Worm (Caenorhabditis elegans) whole organism, L4/young adult: ENCODE data around the gene F10E9.7.

ENCODE experiments used
- W03F9.2 ChIP-seq: fragments of 150-350 bp; optimal IDR thresholded peaks from 2 replicates; lab custom pipeline; 2014; ENCODE audit warnings: missing biosample characterization, missing genetic modification characterization
- dao-5 ChIP-seq: sonication (generic microtip); optimal IDR thresholded peaks from 2 replicates; lab custom pipeline; 2016; ENCODE audit warnings: missing genotype, missing genetic modification characterization, moderate library complexity, missing compliant biosample characterization

DNA sequence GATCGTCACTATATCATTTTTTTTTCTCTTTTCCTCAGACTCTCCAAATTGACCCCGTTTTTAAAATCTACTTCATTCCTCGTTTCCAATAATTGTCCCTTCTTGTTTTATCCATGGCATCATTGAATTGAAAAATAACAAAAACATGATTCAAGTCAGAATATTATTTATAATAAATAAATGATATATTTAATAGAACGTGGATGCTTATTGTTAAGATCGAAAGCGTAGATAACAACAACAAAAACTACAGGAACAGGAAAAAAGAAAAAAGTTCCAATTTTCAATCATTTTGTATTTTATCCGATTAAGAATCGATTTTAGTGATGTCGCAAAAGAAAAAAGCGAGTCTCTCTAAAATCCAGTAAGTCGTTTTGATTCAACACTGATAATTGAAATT is 5.2 kb upstream of the F10E9.7 start, which contains the start of gene F10E9.2:
- TF ChIP-seq dao-5 (tag; lab: Kevin White, UChicago): no peak
- no peak for TF ChIP-seq W03F9.2 (tag; lab: Kevin White, UChicago)
